Worm (Caenorhabditis elegans): ENCODE results near the gene F46C5.2.

The F46C5.2 gene

ce11 chrII:8830917-8831316 lies 1.8 kb upstream of the F46C5.2 start:
- TF ChIP-seq nhr-21 (tag; optimal IDR thresholded peaks at IDR 0.05) (no peak), unc-55 (GFP tag; optimal IDR thresholded peaks at IDR 0.05) (no peak), ztf-4 (tag; optimal IDR thresholded peaks at IDR 0.05) (no peak)

- TF ChIP-seq unc-62 (GFP tag; optimal IDR thresholded peaks at IDR 0.05) (no peak), blmp-1 (tag; optimal IDR thresholded peaks at IDR 0.05; ENCODE audit: insufficient read depth) (no peak), nhr-10 (tag; optimal IDR thresholded peaks at IDR 0.05) (no peak), nhr-237 (tag; optimal IDR thresholded peaks at IDR 0.05) (no peak), nhr-129 (tag; optimal IDR thresholded peaks at IDR 0.05) (no peak), gmeb-1 (tag; optimal IDR thresholded peaks at IDR 0.05) (no peak), nhr-77 (tag; optimal IDR thresholded peaks at IDR 0.05) (no peak), fos-1 (tag; optimal IDR thresholded peaks at IDR 0.05) (no peak), dmd-4 (tag; optimal IDR thresholded peaks at IDR 0.05) (no peak), ztf-4 (tag; optimal IDR thresholded peaks at IDR 0.05) (no peak), C34F6.9 (tag; optimal IDR thresholded peaks at IDR 0.05) (no peak), lsy-2 (tag; optimal IDR thresholded peaks at IDR 0.05) (no peak), elt-1 (tag; optimal IDR thresholded peaks at IDR 0.05) (no peak), zag-1 (tag; optimal IDR thresholded peaks at IDR 0.05) (no peak), snpc-4 (tag; optimal IDR thresholded peaks at IDR 0.05) (no peak), skn-1 (tag; optimal IDR thresholded peaks at IDR 0.05) (no peak), nhr-23 (tag; optimal IDR thresholded peaks at IDR 0.05) (no peak), sma-9 (GFP tag; optimal IDR thresholded peaks at IDR 0.05) (no peak), sma-9 (tag; optimal IDR thresholded peaks at IDR 0.05) (no peak), egl-27 (tag; optimal IDR thresholded peaks at IDR 0.05) (no peak), mab-5 (tag; optimal IDR thresholded peaks at IDR 0.05) (no peak)
Observed at ce11 chrII:8825769-8826168, 3.3 kb downstream of the F46C5.2 start, which contains the start of gene nas-25. Gene nas-25, plus strand, starts transcription at chrII:8826069.

DNA sequence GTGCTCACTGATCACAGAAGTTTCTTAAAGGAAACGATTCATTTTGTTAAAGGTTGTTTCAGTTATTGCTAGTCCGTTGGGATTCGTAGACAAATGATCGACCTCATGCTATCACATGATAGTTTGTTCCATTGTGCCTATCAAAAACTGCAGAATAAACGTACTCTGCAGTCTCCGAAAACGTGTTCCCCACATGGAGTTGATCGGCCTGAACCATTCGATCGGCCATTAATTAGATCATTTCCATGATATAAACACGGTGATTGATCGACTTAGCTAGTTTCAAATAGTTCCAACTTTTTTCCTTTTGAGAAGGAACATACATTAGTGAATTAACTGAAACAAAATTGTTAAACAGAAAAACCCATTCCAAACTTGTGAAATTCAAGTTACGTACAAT lies 6.4 kb downstream of the F46C5.2 start:
- TF ChIP-seq dmd-4 (tag; optimal IDR thresholded peaks at IDR 0.05), result no peak
- TF ChIP-seq nhr-25 (tag; optimal IDR thresholded peaks at IDR 0.05), result peak; percentile 59
- TF ChIP-seq blmp-1 (tag; optimal IDR thresholded peaks at IDR 0.05; ENCODE audit: insufficient read depth), result peak; percentile 53
- TF ChIP-seq lin-39 (tag; optimal IDR thresholded peaks at IDR 0.05), result no peak
- no peak for TF ChIP-seq ceh-16 (tag; optimal IDR thresholded peaks at IDR 0.05)
- no peak for TF ChIP-seq mbf-1 (tag; optimal IDR thresholded peaks at IDR 0.05)
- no peak for TF ChIP-seq nhr-237 (tag; optimal IDR thresholded peaks at IDR 0.05)
- TF ChIP-seq gmeb-1 (tag; optimal IDR thresholded peaks at IDR 0.05), result no peak
- no peak for TF ChIP-seq nhr-129 (tag; optimal IDR thresholded peaks at IDR 0.05)
- no peak for TF ChIP-seq nhr-11 (tag; optimal IDR thresholded peaks at IDR 0.05)
- TF ChIP-seq aly-2 (tag; optimal IDR thresholded peaks at IDR 0.05), result no peak
- peak; percentile 69 for TF ChIP-seq sma-3 (GFP tag; optimal IDR thresholded peaks at IDR 0.05)
- TF ChIP-seq snpc-4 (tag; optimal IDR thresholded peaks at IDR 0.05), result no peak
- peak; percentile 92 for TF ChIP-seq nhr-21 (tag; optimal IDR thresholded peaks at IDR 0.05)
- peak; percentile 96 for TF ChIP-seq sma-9 (GFP tag; optimal IDR thresholded peaks at IDR 0.05)
- no peak for TF ChIP-seq sma-9 (tag; optimal IDR thresholded peaks at IDR 0.05)
- no peak for TF ChIP-seq peb-1 (tag; optimal IDR thresholded peaks at IDR 0.05)
- no peak for TF ChIP-seq zag-1 (tag; optimal IDR thresholded peaks at IDR 0.05)
- peak in 1 of 2 experiments; percentile 10 for TF ChIP-seq lsy-2 (tag; optimal IDR thresholded peaks at IDR 0.05)
- TF ChIP-seq Y55F3AM.14 (GFP tag; optimal IDR thresholded peaks at IDR 0.05), result no peak
- no peak for TF ChIP-seq elt-1 (tag; optimal IDR thresholded peaks at IDR 0.05)
- peak in 1 of 2 experiments; percentile 45 for TF ChIP-seq mdl-1 (tag; optimal IDR thresholded peaks at IDR 0.05)
- no peak for TF ChIP-seq unc-39 (tag; optimal IDR thresholded peaks at IDR 0.05)
- TF ChIP-seq nhr-6 (tag; optimal IDR thresholded peaks at IDR 0.05), result peak; percentile 45
- TF ChIP-seq nhr-10 (tag; optimal IDR thresholded peaks at IDR 0.05), result no peak
- TF ChIP-seq crh-2 (tag; optimal IDR thresholded peaks at IDR 0.05), result peak; percentile 9
- no peak for TF ChIP-seq mab-5 (tag; optimal IDR thresholded peaks at IDR 0.05)
- no peak for TF ChIP-seq nhr-23 (tag; optimal IDR thresholded peaks at IDR 0.05)
- TF ChIP-seq unc-62 (GFP tag; optimal IDR thresholded peaks at IDR 0.05), result no peak

- no peak for TF ChIP-seq lsy-2 (tag; optimal IDR thresholded peaks at IDR 0.05)
- TF ChIP-seq sma-9 (GFP tag; optimal IDR thresholded peaks at IDR 0.05), result no peak
- no peak for TF ChIP-seq sma-9 (tag; optimal IDR thresholded peaks at IDR 0.05)
- no peak for TF ChIP-seq ceh-82 (tag; optimal IDR thresholded peaks at IDR 0.05)
- no peak for TF ChIP-seq aly-2 (tag; optimal IDR thresholded peaks at IDR 0.05)
Observed at ce11 chrII:8821140-8821595, 7.9 kb downstream of the F46C5.2 start, which contains the start of gene F46C5.1. Gene F46C5.1, minus strand, starts transcription at chrII:8821190.

All from whole organism, L2 larva.